Worm (Caenorhabditis elegans) whole organism, late embryonic: Measurements from ENCODE around the gene ZK617.26.
A peak's percentile ranks its signal among the peaks of the same experiment; 100 is the strongest.

ENCODE experiments used
- C38D4.7 ChIP-seq: fragments of 200-800 bp; sonication (Bioruptor generic); optimal IDR thresholded peaks from 2 replicates; lab custom pipeline; 2018; ENCODE audit warnings: mild to moderate bottlenecking, missing genetic modification characterization, moderate library complexity, missing compliant biosample characterization
- F13H6.1 ChIP-seq: sonication (generic microtip); optimal IDR thresholded peaks from 2 replicates; lab custom pipeline; 2016; ENCODE audit warnings: missing genetic modification characterization, missing compliant biosample characterization
- T23F11.4 ChIP-seq: fragments of 200-800 bp; sonication (Bioruptor generic); optimal IDR thresholded peaks from 2 replicates; lab custom pipeline; 2018; ENCODE audit warnings: mild to moderate bottlenecking, missing genetic modification characterization, missing compliant biosample characterization
- Y22D7AL.16 ChIP-seq: sonication (generic microtip); optimal IDR thresholded peaks from 2 replicates; lab custom pipeline; 2016; ENCODE audit warnings: missing genetic modification characterization, missing compliant biosample characterization
- ahr-1 ChIP-seq: sonication (generic microtip); optimal IDR thresholded peaks from 2 replicates; lab custom pipeline; 2016; ENCODE audit warnings: missing genetic modification characterization, missing compliant biosample characterization
- ama-1 ChIP-seq: fragments of 150-350 bp; optimal IDR thresholded peaks from 2 replicates; lab custom pipeline; 2014
- ceh-14 ChIP-seq: sonication (generic microtip); optimal IDR thresholded peaks from 2 replicates; lab custom pipeline; 2016; ENCODE audit warnings: missing genotype, missing genetic modification characterization, missing compliant biosample characterization
- ceh-18 ChIP-seq: sonication (generic microtip); optimal IDR thresholded peaks from 2 replicates; lab custom pipeline; 2016; ENCODE audit warnings: missing genetic modification characterization, missing compliant biosample characterization
- ceh-19 ChIP-seq: fragments of 200-800 bp; sonication (Bioruptor generic); optimal IDR thresholded peaks from 2 replicates; lab custom pipeline; 2018; ENCODE audit warnings: mild to moderate bottlenecking, missing genetic modification characterization, missing compliant biosample characterization
- ceh-2 ChIP-seq: sonication (generic microtip); optimal IDR thresholded peaks from 2 replicates; lab custom pipeline; 2016; ENCODE audit warnings: missing genotype, missing genetic modification characterization, missing compliant biosample characterization
- ceh-22 ChIP-seq: sonication (generic microtip); optimal IDR thresholded peaks from 2 replicates; lab custom pipeline; 2017; ENCODE audit warnings: missing biosample characterization, missing genetic modification characterization
- ceh-31 ChIP-seq: sonication (generic microtip); optimal IDR thresholded peaks from 2 replicates; lab custom pipeline; 2016; ENCODE audit warnings: missing genetic modification characterization, missing compliant biosample characterization
- ceh-34 ChIP-seq: sonication (generic microtip); optimal IDR thresholded peaks from 2 replicates; lab custom pipeline; 2016; ENCODE audit warnings: mild to moderate bottlenecking, missing genetic modification characterization, missing compliant biosample characterization
- ceh-48 ChIP-seq: sonication (generic microtip); optimal IDR thresholded peaks from 2 replicates; lab custom pipeline; 2016; ENCODE audit warnings: missing genetic modification characterization, inconsistent platforms, missing compliant biosample characterization
- ceh-9 ChIP-seq: sonication (generic microtip); optimal IDR thresholded peaks from 2 replicates; lab custom pipeline; 2016; ENCODE audit warnings: mild to moderate bottlenecking, missing genetic modification characterization, inconsistent platforms, missing compliant biosample characterization
- dmd-4 ChIP-seq: sonication (generic microtip); optimal IDR thresholded peaks from 2 replicates; lab custom pipeline; 2016; ENCODE audit warnings: borderline replicate concordance, missing genetic modification characterization, missing compliant biosample characterization
- dve-1 ChIP-seq: sonication (generic microtip); optimal IDR thresholded peaks from 2 replicates; lab custom pipeline; 2017; ENCODE audit warnings: antibody characterized with exemption, mild to moderate bottlenecking, missing genetic modification characterization, missing compliant biosample characterization
- elt-2 ChIP-seq: sonication (generic microtip); optimal IDR thresholded peaks from 2 replicates; lab custom pipeline; 2016; ENCODE audit warnings: missing genetic modification reagents, missing genetic modification characterization, missing compliant biosample characterization
- fkh-10 ChIP-seq: fragments of 150-350 bp; optimal IDR thresholded peaks from 2 replicates; lab custom pipeline; 2014; ENCODE audit warnings: missing biosample characterization, missing genetic modification reagents, missing genetic modification characterization
- fkh-6 ChIP-seq: sonication (generic microtip); optimal IDR thresholded peaks from 2 replicates; lab custom pipeline; 2016; ENCODE audit warnings: missing genetic modification characterization, missing compliant biosample characterization
- hlh-13 ChIP-seq: fragments of 200-800 bp; sonication (Bioruptor generic); optimal IDR thresholded peaks from 2 replicates; lab custom pipeline; 2018; ENCODE audit warnings: mild to moderate bottlenecking, missing genetic modification characterization, missing compliant biosample characterization
- hlh-30 ChIP-seq: sonication (generic microtip); optimal IDR thresholded peaks from 2 replicates; lab custom pipeline; 2017; ENCODE audit warnings: antibody characterized with exemption, missing genetic modification characterization, missing compliant biosample characterization; ENCODE audit not compliant: insufficient read depth
- hlh-8 ChIP-seq: sonication (generic microtip); optimal IDR thresholded peaks from 2 replicates; lab custom pipeline; 2016; ENCODE audit warnings: missing genotype, missing genetic modification characterization, missing compliant biosample characterization
- lim-6 ChIP-seq: sonication (generic microtip); optimal IDR thresholded peaks from 2 replicates; lab custom pipeline; 2016; ENCODE audit warnings: missing genetic modification characterization, missing compliant biosample characterization
- madf-2 ChIP-seq: sonication (generic microtip); optimal IDR thresholded peaks from 2 replicates; lab custom pipeline; 2017; ENCODE audit warnings: missing genetic modification characterization, missing compliant biosample characterization
- mec-3 ChIP-seq: sonication (generic microtip); optimal IDR thresholded peaks from 2 replicates; lab custom pipeline; 2016; ENCODE audit warnings: borderline replicate concordance, missing genetic modification characterization, missing compliant biosample characterization
- nfya-1 ChIP-seq: sonication (generic microtip); optimal IDR thresholded peaks from 2 replicates; lab custom pipeline; 2017; ENCODE audit warnings: missing genetic modification characterization, mild to moderate bottlenecking, missing compliant biosample characterization, antibody characterized with exemption, moderate library complexity
- nhr-11 ChIP-seq: fragments of 150-350 bp; optimal IDR thresholded peaks from 2 replicates; lab custom pipeline; 2014; ENCODE audit warnings: missing biosample characterization, missing genetic modification characterization
- npax-4 ChIP-seq: sonication (generic microtip); optimal IDR thresholded peaks from 2 replicates; lab custom pipeline; 2016; ENCODE audit warnings: missing genetic modification characterization, missing compliant biosample characterization
- odd-2 ChIP-seq: sonication (generic microtip); optimal IDR thresholded peaks from 2 replicates; lab custom pipeline; 2017; ENCODE audit warnings: antibody characterized with exemption, mild to moderate bottlenecking, missing genetic modification characterization, missing compliant biosample characterization
- pat-9 ChIP-seq: fragments of 200-800 bp; sonication (Bioruptor generic); optimal IDR thresholded peaks from 2 replicates; lab custom pipeline; 2018; ENCODE audit warnings: mild to moderate bottlenecking, missing genetic modification characterization, moderate library complexity, missing compliant biosample characterization
- pax-1 ChIP-seq: fragments of 150-350 bp; optimal IDR thresholded peaks from 2 replicates; lab custom pipeline; 2014; ENCODE audit warnings: missing biosample characterization, missing genetic modification characterization
- pqm-1 ChIP-seq: sonication (generic microtip); optimal IDR thresholded peaks from 2 replicates; lab custom pipeline; 2016; ENCODE audit warnings: missing genetic modification characterization, missing compliant biosample characterization
- pros-1 ChIP-seq: fragments of 150-350 bp; optimal IDR thresholded peaks from 2 replicates; lab custom pipeline; 2014; ENCODE audit warnings: missing biosample characterization, missing genetic modification reagents, missing genetic modification characterization
- ref-2 ChIP-seq: sonication (generic microtip); optimal IDR thresholded peaks from 2 replicates; lab custom pipeline; 2016; ENCODE audit warnings: missing genetic modification characterization, missing compliant biosample characterization
- rnt-1 ChIP-seq: sonication (generic microtip); optimal IDR thresholded peaks from 2 replicates; lab custom pipeline; 2016; ENCODE audit warnings: missing genetic modification characterization, missing compliant biosample characterization
- sdc-2 ChIP-seq: sonication (generic microtip); optimal IDR thresholded peaks from 2 replicates; lab custom pipeline; 2016; ENCODE audit warnings: missing genotype, missing genetic modification characterization, missing compliant biosample characterization
- sox-2 ChIP-seq: fragments of 200-800 bp; sonication (Bioruptor generic); IDR thresholded peaks from 2 replicates; pipeline ENCODE4 v1.3.6; 2022; ENCODE audit warnings: missing genetic modification reagents, missing genetic modification characterization, missing compliant biosample characterization
- tbx-2 ChIP-seq: sonication (generic microtip); optimal IDR thresholded peaks from 2 replicates; lab custom pipeline; 2016; ENCODE audit warnings: missing genetic modification characterization, missing compliant biosample characterization
- tbx-7 ChIP-seq: sonication (generic microtip); optimal IDR thresholded peaks from 2 replicates; lab custom pipeline; 2016; ENCODE audit warnings: missing genotype, missing genetic modification characterization, missing compliant biosample characterization
- unc-42 ChIP-seq: sonication (generic microtip); optimal IDR thresholded peaks from 2 replicates; lab custom pipeline; 2016; ENCODE audit warnings: missing genotype, missing genetic modification characterization, missing compliant biosample characterization
- unc-55 ChIP-seq: sonication (generic microtip); optimal IDR thresholded peaks from 2 replicates; lab custom pipeline; 2017; ENCODE audit warnings: missing biosample characterization, missing genetic modification reagents, missing genetic modification characterization
- zip-5 ChIP-seq: sonication (generic microtip); optimal IDR thresholded peaks from 2 replicates; lab custom pipeline; 2016; ENCODE audit warnings: missing genetic modification characterization, missing compliant biosample characterization

ZK617.26 gene

DNA sequence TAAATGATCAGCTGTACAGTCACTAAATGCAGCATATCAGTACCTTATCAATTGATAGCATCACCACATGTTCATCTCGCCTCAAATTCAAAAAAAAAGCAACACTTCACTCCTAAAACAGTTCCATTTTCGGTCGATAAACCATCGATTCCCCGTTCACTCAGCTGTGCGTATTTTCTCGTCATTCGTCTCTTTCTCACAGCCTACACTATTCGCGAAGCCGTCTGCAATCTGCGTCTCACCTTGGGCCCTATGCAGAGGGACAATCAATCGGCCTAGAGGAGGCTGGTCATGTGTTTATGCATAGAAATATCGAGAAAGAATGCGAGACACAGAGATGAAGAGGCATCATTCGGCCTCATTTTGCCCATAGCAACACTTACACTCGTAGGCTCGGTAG lies 21.6 kb upstream of the ZK617.26 start:
- TF ChIP-seq pros-1 (tag; lab: Kevin White, UChicago), result peak; percentile 35
- TF ChIP-seq ceh-34 (tag; lab: Kevin White, UChicago), result peak; percentile 59
- TF ChIP-seq ceh-9 (tag; lab: Kevin White, UChicago), result no peak
- TF ChIP-seq tbx-2, result peak; percentile 64
- TF ChIP-seq rnt-1, result peak; percentile 48
- peak; percentile 3 for TF ChIP-seq F13H6.1 (tag; lab: Kevin White, UChicago)
- peak; percentile 14 for TF ChIP-seq sdc-2 (tag; lab: Kevin White, UChicago)
- peak; percentile 63 for TF ChIP-seq dve-1 (tag; lab: Kevin White, UChicago)
- peak; percentile 70 for TF ChIP-seq ama-1
- no peak for TF ChIP-seq ceh-19 (GFP tag; lab: Kevin White, UChicago)
- TF ChIP-seq hlh-13, result no peak
- TF ChIP-seq unc-42 (tag; lab: Kevin White, UChicago), result peak; percentile 20
- peak; percentile 98 for TF ChIP-seq hlh-30
- TF ChIP-seq sox-2 (GFP tag; lab: Robert Waterston, UW), result no peak
- peak; percentile 73 for TF ChIP-seq unc-55 (GFP tag; lab: Kevin White, UChicago)
- TF ChIP-seq elt-2 (tag; lab: Kevin White, UChicago), result peak; percentile 74
- TF ChIP-seq nhr-11 (tag; lab: Kevin White, UChicago), result no peak
- TF ChIP-seq fkh-6 (tag; lab: Kevin White, UChicago), result no peak
- no peak for TF ChIP-seq T23F11.4 (GFP tag; lab: Kevin White, UChicago)
- no peak for TF ChIP-seq pat-9 (tag; lab: Kevin White, UChicago)
- TF ChIP-seq pax-1 (tag; lab: Kevin White, UChicago), result peak; percentile 26
- TF ChIP-seq zip-5 (tag; lab: Kevin White, UChicago), result no peak
- no peak for TF ChIP-seq C38D4.7 (GFP tag; lab: Kevin White, UChicago)
- TF ChIP-seq ceh-48 (tag; lab: Kevin White, UChicago), result peak; percentile 79
- peak; percentile 52 for TF ChIP-seq ceh-18 (tag; lab: Kevin White, UChicago)
- no peak for TF ChIP-seq npax-4 (tag; lab: Kevin White, UChicago)
- peak; percentile 86 for TF ChIP-seq ref-2 (tag; lab: Kevin White, UChicago)
- no peak for TF ChIP-seq tbx-7
- no peak for TF ChIP-seq ahr-1 (tag; lab: Kevin White, UChicago)
- TF ChIP-seq fkh-10 (GFP tag; lab: Kevin White, UChicago), result no peak
- TF ChIP-seq ceh-2 (tag; lab: Kevin White, UChicago), result peak; percentile 64
- TF ChIP-seq madf-2, result peak; percentile 45
- peak; percentile 84 for TF ChIP-seq nfya-1
- TF ChIP-seq ceh-22 (tag; lab: Kevin White, UChicago), result peak; percentile 81
- peak; percentile 75 for TF ChIP-seq ceh-31 (tag; lab: Kevin White, UChicago)
- no peak for TF ChIP-seq hlh-8 (tag; lab: Kevin White, UChicago)
- no peak for TF ChIP-seq mec-3 (tag; lab: Kevin White, UChicago)

ce11 chrIV:12031003-12031402 lies 20.2 kb upstream of the ZK617.26 start, which contains the start of the genes T12G3.6 and mrpl-51:
TSS of gene T12G3.6 (minus strand) at chrIV:12031271.
TSS of gene mrpl-51 (plus strand) at chrIV:12031324.
- TF ChIP-seq lim-6 (tag; lab: Kevin White, UChicago), result no peak
- no peak for TF ChIP-seq hlh-13
- no peak for TF ChIP-seq ama-1
- TF ChIP-seq ceh-18 (tag; lab: Kevin White, UChicago), result no peak
- TF ChIP-seq Y22D7AL.16 (tag; lab: Kevin White, UChicago), result no peak
- TF ChIP-seq pros-1 (tag; lab: Kevin White, UChicago), result no peak
- TF ChIP-seq ceh-14 (tag; lab: Kevin White, UChicago), result no peak
- TF ChIP-seq odd-2 (tag; lab: Kevin White, UChicago), result no peak
- no peak for TF ChIP-seq pat-9 (tag; lab: Kevin White, UChicago)
- no peak for TF ChIP-seq ceh-48 (tag; lab: Kevin White, UChicago)
- no peak for TF ChIP-seq npax-4 (tag; lab: Kevin White, UChicago)
- TF ChIP-seq ceh-31 (tag; lab: Kevin White, UChicago), result no peak
- TF ChIP-seq sox-2 (GFP tag; lab: Robert Waterston, UW), result no peak
- no peak for TF ChIP-seq ref-2 (tag; lab: Kevin White, UChicago)
- no peak for TF ChIP-seq ahr-1 (tag; lab: Kevin White, UChicago)
- TF ChIP-seq pqm-1, result no peak
- TF ChIP-seq ceh-9 (tag; lab: Kevin White, UChicago), result no peak
- no peak for TF ChIP-seq dmd-4 (tag; lab: Kevin White, UChicago)
- TF ChIP-seq C38D4.7 (GFP tag; lab: Kevin White, UChicago), result no peak
